Worm (Caenorhabditis elegans): ENCODE data around the gene acs-22.

ce11 chrX:8944078-8944477 is 13.1 kb downstream of the acs-22 start:
- TF ChIP-seq unc-62 (GFP tag; optimal IDR thresholded peaks at IDR 0.05) (no peak), bed-3 (GFP tag; optimal IDR thresholded peaks at IDR 0.05) (peak; percentile 38), snpc-4 (tag; optimal IDR thresholded peaks at IDR 0.05) (no peak), elt-1 (tag; optimal IDR thresholded peaks at IDR 0.05; ENCODE audit: borderline replicate concordance, insufficient read depth) (no peak), nhr-12 (tag; optimal IDR thresholded peaks at IDR 0.05) (no peak), nhr-237 (tag; optimal IDR thresholded peaks at IDR 0.05) (no peak), elt-3 (tag; optimal IDR thresholded peaks at IDR 0.05) (no peak), ces-1 (GFP tag; optimal IDR thresholded peaks at IDR 0.05) (no peak)
